Worm (Caenorhabditis elegans): ENCODE data around the gene C17G10.7.
"Not testable (repeated sequence)": the region's sequence is repeated elsewhere in the genome, so short reads cannot be mapped to it uniquely, and the experiment has no call there.

C17G10.7 gene

DNA sequence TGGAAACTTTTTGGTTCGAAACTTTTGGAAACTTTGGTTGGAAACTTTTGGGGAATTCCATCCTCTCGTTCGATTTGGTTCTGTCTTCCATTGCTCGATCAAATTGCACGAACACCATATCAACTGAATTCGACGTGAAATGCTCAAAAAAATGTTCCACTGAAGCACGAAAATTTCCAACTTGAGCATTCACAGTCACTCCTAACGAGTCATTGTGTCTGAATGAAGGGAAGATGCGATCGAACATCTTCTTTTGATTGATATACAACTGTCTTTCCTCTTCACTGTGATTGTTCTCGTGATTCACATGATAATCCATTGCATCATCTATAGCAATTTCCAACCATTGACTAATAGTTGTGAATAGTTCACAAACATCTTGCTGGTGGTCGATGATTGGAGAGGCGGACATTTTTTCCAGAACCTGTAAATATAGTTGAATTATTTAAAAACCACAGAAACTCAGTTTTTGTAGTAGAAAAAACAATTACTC is 20.7 kb upstream of the C17G10.7 start, which contains the start of gene F59E12.15:
Gene F59E12.15, minus strand, starts transcription at position 51 of the 493 bp plus-strand sequence.
- TF ChIP-seq dao-5 (tag; optimal IDR thresholded peaks at IDR 0.05) (no peak), him-1 (tag; optimal IDR thresholded peaks at IDR 0.05) (no peak), W03F9.2 (tag; optimal IDR thresholded peaks at IDR 0.05) (no peak)

DNA sequence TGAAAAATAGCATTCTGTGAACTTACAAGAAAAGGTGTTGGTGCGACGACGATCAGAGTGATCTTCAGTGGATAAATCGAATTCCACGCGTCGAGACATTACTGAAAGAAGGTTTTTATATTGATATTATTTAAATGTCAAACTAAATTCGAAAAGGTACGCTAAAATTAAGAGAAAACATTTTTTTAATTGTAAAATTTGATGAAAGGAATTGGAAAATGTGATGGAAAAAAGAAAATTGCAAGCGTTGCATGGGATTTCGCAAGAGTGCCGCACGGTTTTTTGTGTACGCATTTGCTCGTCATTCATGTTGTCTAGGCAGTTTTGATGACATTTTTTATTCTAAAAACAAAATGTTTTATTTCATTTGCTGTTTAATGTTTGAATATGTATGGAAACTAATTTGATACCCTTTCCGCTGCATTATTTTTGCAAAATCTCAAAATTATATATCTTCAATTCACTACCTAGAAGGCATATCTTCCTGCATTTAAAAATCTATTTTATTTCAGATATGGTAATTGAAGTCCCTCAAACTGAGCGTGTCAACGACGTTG is 14.8 kb upstream of the C17G10.7 start, which contains the start of the genes eif-3.L and npl-4.2:
Gene eif-3.L, minus strand, starts transcription at position 101 of the 557 bp plus-strand sequence.
Gene npl-4.2, plus strand, starts transcription at position 507 of the 557 bp plus-strand sequence.
- not testable (repeated sequence) for TF ChIP-seq him-1, dao-5, W03F9.2 (tag; optimal IDR thresholded peaks at IDR 0.05)

DNA sequence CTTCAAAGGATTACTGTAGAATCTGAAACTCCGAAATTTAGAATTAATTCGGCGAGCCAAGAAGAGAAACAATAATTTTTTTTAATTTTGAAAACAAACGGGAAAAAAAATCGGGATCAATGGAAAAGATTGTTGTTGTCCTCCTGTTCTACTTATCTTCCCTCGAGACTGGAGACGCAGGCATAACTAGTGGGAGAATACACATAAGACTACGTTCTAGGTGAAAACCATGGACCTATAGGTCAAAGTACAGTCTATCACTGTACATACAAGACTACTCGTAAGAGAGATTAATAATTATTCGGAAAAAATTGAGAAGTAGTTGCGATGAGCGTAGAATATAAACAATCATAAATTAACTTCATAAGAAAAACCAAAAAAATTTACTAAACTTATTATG is 11.6 kb upstream of the C17G10.7 start, which contains the start of gene dhs-6:
Gene dhs-6, minus strand, starts transcription at position 22 of the 400 bp plus-strand sequence.
- no peak for TF ChIP-seq dao-5 (tag; optimal IDR thresholded peaks at IDR 0.05)
- TF ChIP-seq W03F9.2 (tag; optimal IDR thresholded peaks at IDR 0.05), result no peak
- TF ChIP-seq him-1 (tag; optimal IDR thresholded peaks at IDR 0.05), result no peak

DNA sequence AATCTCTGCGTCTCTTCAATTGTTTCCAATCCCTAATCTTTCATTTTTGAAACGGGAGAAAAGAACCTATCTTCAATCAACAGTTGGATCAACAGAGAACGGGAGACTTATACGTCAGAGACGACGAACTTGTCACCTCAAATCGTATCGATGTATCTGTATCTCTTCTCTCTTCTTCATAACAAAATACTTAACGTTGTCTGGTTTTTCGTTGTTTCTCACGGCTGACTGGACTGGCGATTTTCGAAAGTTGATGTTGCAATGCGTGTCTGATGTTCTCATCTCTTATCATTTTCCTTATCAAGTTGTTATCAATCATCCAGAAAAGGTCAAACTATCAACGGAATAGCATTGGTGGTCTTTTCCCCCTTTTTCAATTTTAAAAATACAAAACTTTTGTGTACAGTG is 2.1 kb downstream of the C17G10.7 start:
- TF ChIP-seq him-1 (tag; optimal IDR thresholded peaks at IDR 0.05), result no peak
- TF ChIP-seq dao-5 (tag; optimal IDR thresholded peaks at IDR 0.05), result no peak
- TF ChIP-seq W03F9.2 (tag; optimal IDR thresholded peaks at IDR 0.05), result no peak

DNA sequence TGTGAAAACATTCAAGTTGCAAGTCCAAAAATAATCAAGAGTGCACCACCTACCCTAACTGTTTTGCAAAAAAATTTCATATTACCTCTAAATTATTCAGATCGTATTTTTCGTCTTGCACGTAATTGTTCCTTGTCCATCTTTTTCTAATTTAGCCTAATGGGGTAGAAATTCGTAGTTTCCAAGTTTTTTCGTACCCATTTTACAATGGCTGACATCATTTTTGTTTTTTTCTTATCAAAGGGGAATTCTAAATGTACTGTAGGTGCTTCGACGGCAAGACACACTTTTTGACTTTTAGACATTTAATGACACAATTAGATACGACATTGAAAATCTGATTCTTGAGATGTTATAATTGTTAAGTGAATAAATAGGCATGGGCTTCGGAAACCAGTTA is 3.2 kb downstream of the C17G10.7 start:
- TF ChIP-seq dao-5 (tag; optimal IDR thresholded peaks at IDR 0.05) (no peak), him-1 (tag; optimal IDR thresholded peaks at IDR 0.05) (no peak), W03F9.2 (tag; optimal IDR thresholded peaks at IDR 0.05) (no peak)

DNA sequence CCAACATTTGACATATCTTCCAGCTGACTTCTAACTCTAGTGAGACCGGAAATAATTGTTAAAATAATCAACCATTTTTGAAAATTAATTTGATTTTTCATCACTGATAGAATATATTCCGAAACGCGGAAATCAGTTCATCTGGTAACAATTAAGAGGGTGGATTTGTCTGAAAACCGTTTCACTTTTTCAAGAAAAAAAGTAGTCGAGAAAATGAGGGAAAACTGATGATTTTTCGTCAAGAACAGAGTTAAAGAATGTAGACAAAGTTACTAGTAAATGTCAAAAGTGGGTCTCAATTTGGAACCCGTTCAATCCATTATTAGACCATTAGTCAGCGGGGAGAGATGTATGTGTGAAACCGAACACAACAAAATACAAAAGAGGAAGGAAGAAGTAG is 4.5 kb downstream of the C17G10.7 start, which contains the start of gene C17G10.6:
Gene C17G10.6, minus strand, starts transcription at position 101 of the 400 bp plus-strand sequence.
- no peak for TF ChIP-seq him-1 (tag; optimal IDR thresholded peaks at IDR 0.05)
- no peak for TF ChIP-seq W03F9.2 (tag; optimal IDR thresholded peaks at IDR 0.05)
- no peak for TF ChIP-seq dao-5 (tag; optimal IDR thresholded peaks at IDR 0.05)

DNA sequence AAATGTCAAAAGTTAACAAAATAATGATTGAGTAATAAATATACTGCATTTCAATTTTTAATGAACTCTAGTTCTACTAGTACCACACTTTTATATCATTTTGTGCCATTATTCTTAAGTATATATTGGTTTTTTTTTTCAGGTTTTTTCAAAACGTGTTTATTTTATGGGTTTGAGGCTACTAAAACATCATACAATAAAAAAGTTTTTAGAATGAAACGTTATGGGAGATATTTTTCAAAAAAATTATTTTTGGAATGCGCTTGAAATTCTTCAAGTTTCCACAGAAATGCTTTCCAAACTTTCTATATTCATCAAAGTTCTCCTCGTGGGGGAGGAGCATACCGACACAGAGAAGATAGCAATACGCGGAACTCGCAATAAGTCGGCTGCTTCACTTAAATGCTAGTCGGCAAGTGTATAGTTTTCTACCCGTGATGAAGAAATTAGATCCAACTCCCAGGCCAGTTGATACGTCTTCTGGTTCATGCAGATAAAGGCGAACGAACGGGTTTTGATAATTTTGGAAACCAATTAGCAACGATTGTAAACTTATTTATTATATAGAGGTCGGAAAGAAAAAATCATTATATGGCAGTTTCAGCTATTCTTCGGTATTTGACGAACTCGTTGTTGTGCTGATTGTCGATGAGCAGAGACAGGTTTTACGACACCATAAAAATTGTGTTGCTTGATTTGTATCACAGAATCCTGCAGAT is 8.2 kb downstream of the C17G10.7 start, which contains the start of gene C17G10.10:
Gene C17G10.10, minus strand, starts transcription at position 51 of the 719 bp plus-strand sequence.
- TF ChIP-seq him-1 (tag; optimal IDR thresholded peaks at IDR 0.05) (no peak), W03F9.2 (tag; optimal IDR thresholded peaks at IDR 0.05) (peak; percentile 32), dao-5 (tag; optimal IDR thresholded peaks at IDR 0.05) (no peak)

DNA sequence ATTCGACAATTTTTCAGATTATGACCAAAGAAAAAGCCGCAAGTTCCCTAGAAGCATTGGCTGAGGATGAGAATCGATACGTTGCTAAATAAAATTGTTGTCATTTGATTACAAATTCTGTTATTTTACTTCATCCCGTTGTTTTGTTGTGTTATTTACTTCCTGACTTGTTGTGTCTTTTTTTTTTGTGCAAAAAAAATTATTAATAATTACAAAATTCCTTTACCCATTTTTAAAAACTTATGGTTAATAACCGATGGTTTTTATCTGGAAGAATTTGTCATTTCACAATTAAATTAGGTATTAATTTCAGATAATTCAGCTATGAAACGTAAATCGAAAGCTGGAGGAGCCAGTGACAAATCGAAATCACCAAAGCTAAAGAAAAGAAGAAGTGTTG is 11.4 kb downstream of the C17G10.7 start, which contains the start of gene C17G10.1:
Gene C17G10.1, plus strand, starts transcription at position 301 of the 400 bp plus-strand sequence.
- no peak for TF ChIP-seq him-1 (tag; optimal IDR thresholded peaks at IDR 0.05)
- TF ChIP-seq W03F9.2 (tag; optimal IDR thresholded peaks at IDR 0.05), result no peak
- no peak for TF ChIP-seq dao-5 (tag; optimal IDR thresholded peaks at IDR 0.05)

DNA sequence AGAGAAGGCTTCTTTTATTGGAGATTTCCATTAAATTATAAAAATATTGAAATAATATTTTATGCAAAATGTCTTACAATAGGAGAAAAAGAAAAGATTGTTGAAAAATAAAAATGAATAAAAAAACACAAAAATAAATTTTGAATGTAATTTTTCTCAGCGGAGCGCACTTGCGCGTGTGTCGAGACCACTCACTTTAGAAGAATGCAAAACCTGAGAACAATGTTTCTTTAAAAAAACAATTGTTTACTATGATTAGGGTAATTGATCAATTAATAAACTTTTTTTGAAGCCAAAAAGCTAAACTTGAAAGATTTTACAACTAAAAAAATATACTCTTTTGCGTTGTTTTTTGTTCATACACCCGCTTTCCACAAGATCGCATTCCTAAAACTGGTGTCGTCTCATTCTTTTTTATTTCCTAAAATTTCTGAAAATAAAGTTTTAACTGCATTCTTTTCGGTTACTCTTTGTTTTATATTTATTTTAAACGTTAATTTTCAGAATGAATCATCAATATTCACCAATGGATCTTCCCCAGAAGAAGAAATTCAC is 13.4 kb downstream of the C17G10.7 start, which contains the start of gene ttc-4:
Gene ttc-4, plus strand, starts transcription at position 505 of the 555 bp plus-strand sequence.
- no peak for TF ChIP-seq him-1 (tag; optimal IDR thresholded peaks at IDR 0.05)
- peak; percentile 57 for TF ChIP-seq W03F9.2 (tag; optimal IDR thresholded peaks at IDR 0.05)

DNA sequence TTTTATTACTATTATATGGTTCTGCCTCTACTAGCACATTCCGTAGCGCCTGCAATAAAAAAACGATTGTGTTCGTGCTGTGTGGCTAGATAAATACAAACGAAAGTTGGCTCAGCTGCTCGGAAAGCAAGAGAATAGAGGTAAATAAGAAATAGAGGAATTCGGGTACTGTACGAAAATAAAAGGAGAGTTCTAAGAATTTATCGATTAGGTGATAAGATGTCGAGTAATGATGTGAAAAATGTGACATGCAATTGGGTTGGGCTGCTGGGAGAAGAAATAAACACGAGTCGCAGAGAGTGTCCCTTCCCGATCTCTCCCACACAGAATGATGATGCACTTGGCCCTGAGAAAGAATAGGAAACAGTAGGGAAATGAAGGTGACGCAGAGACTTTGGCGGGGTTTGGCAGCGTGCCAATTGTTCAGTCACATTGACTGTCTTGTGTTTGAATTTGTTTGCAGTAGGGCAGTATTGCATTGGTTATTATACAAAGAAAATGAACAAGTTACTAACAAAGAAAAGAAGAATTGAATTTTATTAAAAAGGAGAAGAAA is 14.2 kb downstream of the C17G10.7 start, which contains the start of gene cdc-14:
Gene cdc-14, minus strand, starts transcription at position 51 of the 556 bp plus-strand sequence.
- TF ChIP-seq dao-5 (tag; optimal IDR thresholded peaks at IDR 0.05), result no peak
- peak; percentile 57 for TF ChIP-seq W03F9.2 (tag; optimal IDR thresholded peaks at IDR 0.05)

DNA sequence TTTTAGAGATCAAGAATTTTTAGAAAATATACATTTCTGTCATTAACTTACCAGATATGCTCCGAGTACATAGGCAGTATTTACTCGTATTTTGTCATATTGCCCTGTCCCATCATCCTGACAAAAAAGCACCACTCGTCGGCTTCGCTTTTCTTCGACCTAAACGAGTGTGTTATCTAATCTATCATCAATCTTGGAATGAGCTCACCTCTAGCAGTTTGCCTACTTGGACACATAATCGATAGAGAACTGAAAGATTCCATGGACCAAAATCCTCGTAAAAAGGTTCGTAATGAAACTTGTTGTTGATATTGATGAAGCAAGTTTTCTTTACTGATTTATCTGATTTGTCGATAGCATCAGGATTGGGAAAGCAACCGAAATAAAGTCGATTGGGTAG is 14.8 kb downstream of the C17G10.7 start:
- TF ChIP-seq W03F9.2 (tag; optimal IDR thresholded peaks at IDR 0.05), result no peak
- no peak for TF ChIP-seq him-1 (tag; optimal IDR thresholded peaks at IDR 0.05)
- no peak for TF ChIP-seq dao-5 (tag; optimal IDR thresholded peaks at IDR 0.05)

DNA sequence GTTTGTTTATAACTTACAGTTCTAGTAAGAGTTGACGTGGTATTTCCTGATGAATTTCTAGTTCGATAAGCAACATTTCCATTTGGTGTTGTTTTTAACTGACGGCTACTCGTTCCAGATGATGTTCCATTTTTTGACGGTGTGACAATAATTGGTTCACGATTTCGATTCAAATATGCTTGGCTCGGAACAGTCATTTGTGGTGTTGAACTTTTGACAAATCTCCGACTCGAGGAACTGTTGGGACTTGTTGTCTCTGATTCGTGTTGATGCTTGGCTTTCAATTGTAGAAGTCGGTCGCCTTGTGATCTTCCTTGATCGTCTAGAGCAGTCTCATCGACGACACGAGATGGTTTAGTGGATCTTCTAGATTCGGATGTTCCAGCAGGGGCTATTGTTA is 16.1 kb downstream of the C17G10.7 start:
- TF ChIP-seq dao-5 (tag; optimal IDR thresholded peaks at IDR 0.05) (no peak), W03F9.2 (tag; optimal IDR thresholded peaks at IDR 0.05) (no peak), him-1 (tag; optimal IDR thresholded peaks at IDR 0.05) (no peak)

DNA sequence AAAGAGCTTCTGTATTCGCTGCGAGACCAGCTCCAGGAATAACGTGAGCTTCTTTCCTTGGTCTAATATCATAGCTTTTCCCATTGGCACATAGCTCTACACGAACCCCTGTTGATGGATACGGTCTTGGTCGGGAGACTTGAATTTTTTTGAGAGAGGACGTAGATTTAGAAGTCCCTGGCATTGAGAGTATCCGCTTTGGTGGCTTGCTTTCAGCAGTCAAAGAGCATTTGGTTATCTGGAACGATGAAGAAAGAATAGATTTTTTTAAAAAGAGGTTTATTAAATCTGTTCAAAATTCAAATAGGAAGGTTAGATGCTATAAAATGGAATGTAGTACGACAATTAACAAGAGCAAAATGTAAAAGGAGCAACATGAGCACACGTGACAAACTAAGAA is 18.0 kb downstream of the C17G10.7 start, which contains the start of gene C17G10.13:
Gene C17G10.13, minus strand, starts transcription at position 101 of the 400 bp plus-strand sequence.
- TF ChIP-seq W03F9.2 (tag; optimal IDR thresholded peaks at IDR 0.05) (no peak), dao-5 (tag; optimal IDR thresholded peaks at IDR 0.05) (no peak), him-1 (tag; optimal IDR thresholded peaks at IDR 0.05) (no peak)

Measured in whole organism, L4/young adult.